Fruit fly (Drosophila melanogaster) whole organism, adult: Measurements from ENCODE around the gene ppk13.

ENCODE experiments used
- Crg-1 ChIP-seq: fragments of 200-800 bp; sonication (Bioruptor generic); optimal IDR thresholded peaks from 2 replicates; lab custom pipeline; 2016; ENCODE audit warnings: missing biosample characterization, missing genetic modification characterization
- Hr96 ChIP-seq: fragments of 200-800 bp; sonication (Bioruptor generic); optimal IDR thresholded peaks from 2 replicates; lab custom pipeline; 2016; ENCODE audit warnings: missing biosample characterization, missing genetic modification characterization

dm6 chr2L:21088651-21089050 lies at the start of gene ppk13:
- TF ChIP-seq Crg-1 (GFP tag; lab: Kevin White, UChicago) (no peak), Hr96 (GFP tag; lab: Kevin White, UChicago) (no peak)
